Worm (Caenorhabditis elegans) whole organism, midembryonic: ENCODE measurements around the gene ubxn-2.

Source experiments
- flt-1 ChIP-seq: fragments of 200-800 bp; sonication (Bioruptor generic); IDR thresholded peaks from 2 replicates; pipeline ENCODE4 v1.3.6; 2022; ENCODE audit warnings: missing genetic modification characterization, missing compliant biosample characterization
- tab-1 ChIP-seq: fragments of 200-800 bp; sonication (Bioruptor generic); IDR thresholded peaks from 2 replicates; pipeline ENCODE4 v1.3.6; 2022; ENCODE audit warnings: missing genetic modification characterization, missing compliant biosample characterization

DNA sequence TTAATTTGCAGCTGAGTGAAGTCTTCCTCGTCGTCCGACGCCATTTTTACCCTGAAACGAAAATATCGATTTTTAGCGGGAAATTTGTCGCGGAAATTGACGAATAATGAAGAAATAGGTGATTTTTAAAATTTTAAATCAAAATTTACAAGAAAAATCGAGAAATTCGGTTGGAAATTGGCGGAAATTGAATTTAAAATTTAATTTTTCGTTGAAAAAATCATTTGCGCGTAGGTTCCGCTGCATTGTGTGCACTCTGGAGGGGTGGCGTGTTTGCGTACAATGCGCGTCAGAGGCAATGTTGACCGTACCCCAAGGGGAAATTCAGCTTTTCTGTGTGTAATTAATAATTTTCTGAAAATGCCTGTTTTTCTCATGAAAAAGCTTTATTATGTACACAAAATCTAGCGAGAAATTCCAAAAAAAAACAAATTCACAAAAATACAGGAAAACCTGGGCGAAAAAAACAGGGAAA, 21.7 kb downstream of the ubxn-2 start, which contains the start of gene Y94H6A.5:
- TF ChIP-seq tab-1 (GFP tag; lab: Robert Waterston, UW) (no peak), flt-1 (GFP tag; lab: Robert Waterston, UW) (no peak)
